Fruit fly (Drosophila melanogaster) whole organism: ENCODE data around the gene ftz.

Experiments used
- CG8478 ChIP-seq: fragments of >200 bp; optimal IDR thresholded peaks from 2 replicates; lab custom pipeline; 2018; ENCODE audit warnings: inconsistent platforms
- Dll ChIP-seq: fragments of >200 bp; optimal IDR thresholded peaks from 2 replicates; lab custom pipeline; 2017
- EcR ChIP-seq, 2 experiments: fragments of >200 bp; optimal IDR thresholded peaks; 2 replicates each; lab custom pipeline; 2017; ENCODE audit warnings: missing biosample characterization in 2 of 2, missing genetic modification characterization in 2 of 2, missing genetic modification reagents in 2 of 2
- pan ChIP-seq: fragments of >200 bp; optimal IDR thresholded peaks from 2 replicates; lab custom pipeline; 2017
- psq ChIP-seq: fragments of >200 bp; optimal IDR thresholded peaks from 2 replicates; lab custom pipeline; 2017

- TF ChIP-seq Dll (lab: Kevin White, UChicago) (no peak), psq (lab: Kevin White, UChicago) (no peak), EcR (GFP tag; optimal IDR thresholded peaks at IDR 0.05; lab: Kevin White, UChicago) (no peak), CG8478 (lab: Kevin White, UChicago) (no peak), pan (lab: Kevin White, UChicago) (no peak)
Observed at dm6 chr3R:6857425-6857824, 6.7 kb upstream of the ftz start.
